Fruit fly (Drosophila melanogaster) whole organism, embryonic: Measurements from ENCODE around the gene VhaM9.7-b.

ENCODE experiments used
- B-H2 ChIP-seq: fragments of 200-800 bp; sonication (Bioruptor generic); optimal IDR thresholded peaks from 2 replicates; lab custom pipeline; 2018; ENCODE audit warnings: missing biosample characterization, mild to moderate bottlenecking, missing genetic modification characterization
- BEAF-32 ChIP-seq: fragments of 200-800 bp; sonication (Bioruptor generic); optimal IDR thresholded peaks from 3 replicates; lab custom pipeline; 2017; ENCODE audit warnings: missing biosample characterization, missing genetic modification characterization, mild to moderate bottlenecking, moderate library complexity, missing genetic modification reagents
- CG10654 ChIP-seq: fragments of 200-800 bp; sonication (Bioruptor generic); optimal IDR thresholded peaks from 2 replicates; lab custom pipeline; 2016; ENCODE audit warnings: missing biosample characterization, missing genetic modification characterization
- CG10979 ChIP-seq: fragments of 200-800 bp; sonication (Bioruptor generic); optimal IDR thresholded peaks from 2 replicates; lab custom pipeline; 2018; ENCODE audit warnings: missing biosample characterization, mild to moderate bottlenecking, missing genetic modification characterization, moderate library complexity
- CG12299 ChIP-seq: fragments of 200-800 bp; sonication (Bioruptor generic); optimal IDR thresholded peaks from 2 replicates; lab custom pipeline; 2018; ENCODE audit warnings: missing biosample characterization, mild to moderate bottlenecking, missing genetic modification characterization
- CG13424 ChIP-seq: fragments of 200-800 bp; sonication (Bioruptor generic); optimal IDR thresholded peaks from 2 replicates; lab custom pipeline; 2019; ENCODE audit warnings: missing biosample characterization, mild to moderate bottlenecking, missing genetic modification characterization, moderate library complexity
- CG13894 ChIP-seq: fragments of 200-800 bp; sonication (Bioruptor generic); optimal IDR thresholded peaks from 3 replicates; lab custom pipeline; 2018; ENCODE audit warnings: missing biosample characterization, mild to moderate bottlenecking, missing genetic modification characterization, moderate library complexity
- CG14710 ChIP-seq: fragments of 200-800 bp; sonication (Bioruptor generic); optimal IDR thresholded peaks from 3 replicates; lab custom pipeline; 2019; ENCODE audit warnings: missing biosample characterization, mild to moderate bottlenecking, missing genetic modification characterization, moderate library complexity
- CG15514 ChIP-seq: fragments of 200-800 bp; sonication (Bioruptor generic); optimal IDR thresholded peaks from 3 replicates; lab custom pipeline; 2017; ENCODE audit warnings: missing biosample characterization, missing genetic modification characterization, mild to moderate bottlenecking, moderate library complexity, missing genetic modification reagents
- CG15696 ChIP-seq: fragments of 200-800 bp; sonication (Bioruptor generic); optimal IDR thresholded peaks from 2 replicates; lab custom pipeline; 2019; ENCODE audit warnings: missing biosample characterization, mild to moderate bottlenecking, missing genetic modification characterization, moderate library complexity
- CG1602 ChIP-seq: fragments of 200-800 bp; sonication (Bioruptor generic); optimal IDR thresholded peaks from 3 replicates; lab custom pipeline; 2016; ENCODE audit warnings: missing biosample characterization, missing genetic modification characterization
- CG18764 ChIP-seq: fragments of 200-800 bp; sonication (Bioruptor generic); optimal IDR thresholded peaks from 3 replicates; lab custom pipeline; 2016; ENCODE audit warnings: missing biosample characterization, missing genetic modification characterization
- CG2116 ChIP-seq: fragments of 200-800 bp; sonication (Bioruptor generic); optimal IDR thresholded peaks from 3 replicates; lab custom pipeline; 2018; ENCODE audit warnings: missing biosample characterization, mild to moderate bottlenecking, missing genetic modification characterization
- CG2199 ChIP-seq: fragments of 200-800 bp; sonication (Bioruptor generic); IDR thresholded peaks from 3 replicates; pipeline ENCODE4 v1.3.6; 2022; ENCODE audit warnings: missing biosample characterization, missing genetic modification characterization
- CG3847 ChIP-seq: fragments of 200-800 bp; sonication (Bioruptor generic); IDR thresholded peaks from 2 replicates; pipeline ENCODE4 v1.3.6; 2022; ENCODE audit warnings: missing biosample characterization, missing genetic modification characterization
- CG42726 ChIP-seq: fragments of 200-800 bp; sonication (Bioruptor generic); IDR thresholded peaks from 2 replicates; pipeline ENCODE4 v1.3.6; 2022; ENCODE audit warnings: missing biosample characterization, missing genetic modification characterization; ENCODE audit not compliant: partially characterized antibody
- CG5953 ChIP-seq: fragments of 200-800 bp; sonication (Bioruptor generic); IDR thresholded peaks from 2 replicates; pipeline ENCODE4 v1.3.6; 2022; ENCODE audit warnings: missing biosample characterization, missing genetic modification characterization
- CG6254 ChIP-seq: fragments of 200-800 bp; sonication (Bioruptor generic); optimal IDR thresholded peaks from 3 replicates; lab custom pipeline; 2017; ENCODE audit warnings: mild to moderate bottlenecking, missing biosample characterization, missing genetic modification reagents, missing genetic modification characterization
- CG6654 ChIP-seq: fragments of 200-800 bp; sonication (Bioruptor generic); optimal IDR thresholded peaks from 2 replicates; lab custom pipeline; 2017; ENCODE audit warnings: missing biosample characterization, mild to moderate bottlenecking, missing genetic modification characterization
- CG6765 ChIP-seq: fragments of 200-800 bp; sonication (Bioruptor generic); optimal IDR thresholded peaks from 3 replicates; lab custom pipeline; 2017; ENCODE audit warnings: missing biosample characterization, mild to moderate bottlenecking, missing genetic modification characterization
- Chrac-16 ChIP-seq: fragments of 200-800 bp; sonication (Bioruptor generic); optimal IDR thresholded peaks from 3 replicates; lab custom pipeline; 2016; ENCODE audit warnings: missing biosample characterization, missing genetic modification characterization
- CoRest ChIP-seq: fragments of 200-800 bp; sonication (Bioruptor generic); optimal IDR thresholded peaks from 3 replicates; lab custom pipeline; 2018; ENCODE audit warnings: missing biosample characterization, mild to moderate bottlenecking, missing genetic modification characterization, moderate library complexity
- E2f1 ChIP-seq: fragments of 200-800 bp; sonication (Bioruptor generic); IDR thresholded peaks from 2 replicates; pipeline ENCODE4 v1.3.6; 2022; ENCODE audit warnings: missing biosample characterization, missing genetic modification characterization
- Fer3 ChIP-seq: fragments of 200-800 bp; sonication (Bioruptor generic); optimal IDR thresholded peaks from 2 replicates; lab custom pipeline; 2018; ENCODE audit warnings: missing biosample characterization, mild to moderate bottlenecking, missing genetic modification characterization, moderate library complexity
- GATAe ChIP-seq: fragments of 200-800 bp; sonication (Bioruptor generic); conservative IDR thresholded peaks from 2 replicates; pipeline ENCODE4 v1.3.6; 2022; ENCODE audit warnings: missing biosample characterization, missing genetic modification characterization
- Gug ChIP-seq: fragments of 200-800 bp; sonication (Bioruptor generic); IDR thresholded peaks from 4 replicates; pipeline ENCODE4 v1.3.6; 2022; ENCODE audit warnings: missing biosample characterization, missing genetic modification characterization
- Hr39 ChIP-seq: fragments of >200 bp; optimal IDR thresholded peaks from 2 replicates; lab custom pipeline; 2017
- MESR4 ChIP-seq: fragments of 200-800 bp; sonication (Bioruptor generic); optimal IDR thresholded peaks from 2 replicates; lab custom pipeline; 2018; ENCODE audit warnings: missing biosample characterization, mild to moderate bottlenecking, missing genetic modification characterization, moderate library complexity
- Myb ChIP-seq: fragments of 200-800 bp; sonication (Bioruptor generic); optimal IDR thresholded peaks from 2 replicates; lab custom pipeline; 2016; ENCODE audit warnings: missing biosample characterization, missing genetic modification characterization
- NC2α ChIP-seq: fragments of 200-800 bp; sonication (Bioruptor generic); optimal IDR thresholded peaks from 2 replicates; lab custom pipeline; 2016; ENCODE audit warnings: missing biosample characterization, missing genetic modification characterization
- Ravus ChIP-seq: fragments of 200-800 bp; sonication (Bioruptor generic); IDR thresholded peaks from 2 replicates; pipeline ENCODE4 v1.3.6; 2022; ENCODE audit warnings: missing biosample characterization, missing genetic modification characterization
- Rfx ChIP-seq: fragments of 200-800 bp; sonication (Bioruptor generic); IDR thresholded peaks from 2 replicates; pipeline ENCODE4 v1.3.6; 2022; ENCODE audit warnings: missing biosample characterization, missing genetic modification characterization
- Stat92E ChIP-seq, 3 experiments: fragments of >200 bp in 2 of 3; fragments of 200-800 bp in 1 of 3; sonication (Bioruptor generic) in 1 of 3; optimal IDR thresholded peaks; 2 replicates each; lab custom pipeline; 2017 to 2019; ENCODE audit warnings: missing biosample characterization in 3 of 3, missing genetic modification characterization in 3 of 3, mild to moderate bottlenecking in 1 of 3, moderate library complexity in 1 of 3
- Taf1 ChIP-seq: fragments of 200-800 bp; sonication (Bioruptor generic); IDR thresholded peaks from 2 replicates; pipeline ENCODE4 v1.3.6; 2022; ENCODE audit warnings: missing biosample characterization, missing genetic modification characterization
- bbx ChIP-seq: fragments of 200-800 bp; sonication (Bioruptor generic); IDR thresholded peaks from 2 replicates; pipeline ENCODE4 v1.3.6; 2022; ENCODE audit warnings: missing biosample characterization, missing genetic modification characterization; ENCODE audit not compliant: partially characterized antibody
- cas ChIP-seq: fragments of 200-800 bp; sonication (Bioruptor generic); IDR thresholded peaks from 2 replicates; pipeline ENCODE4 v1.3.6; 2022; ENCODE audit warnings: missing biosample characterization, missing genetic modification characterization
- fd102C ChIP-seq: fragments of 200-800 bp; sonication (Bioruptor generic); optimal IDR thresholded peaks from 2 replicates; lab custom pipeline; 2018; ENCODE audit warnings: missing biosample characterization, mild to moderate bottlenecking, missing genetic modification characterization, moderate library complexity
- gcm2 ChIP-seq: fragments of 200-800 bp; sonication (Bioruptor generic); optimal IDR thresholded peaks from 2 replicates; lab custom pipeline; 2016; ENCODE audit warnings: missing biosample characterization, missing genetic modification characterization
- ham ChIP-seq: fragments of 200-800 bp; sonication (Bioruptor generic); IDR thresholded peaks from 2 replicates; pipeline ENCODE4 v1.3.6; 2022; ENCODE audit warnings: missing biosample characterization, missing genetic modification characterization
- maf-S ChIP-seq: fragments of 200-800 bp; sonication (Bioruptor generic); optimal IDR thresholded peaks from 2 replicates; lab custom pipeline; 2016; ENCODE audit warnings: missing biosample characterization, missing genetic modification characterization
- mld ChIP-seq: fragments of 200-800 bp; sonication (Bioruptor generic); IDR thresholded peaks from 3 replicates; pipeline ENCODE4 v1.3.6; 2022; ENCODE audit warnings: missing biosample characterization, missing genetic modification characterization; ENCODE audit not compliant: partially characterized antibody
- nmo ChIP-seq: fragments of 200-800 bp; sonication (Bioruptor generic); optimal IDR thresholded peaks from 2 replicates; lab custom pipeline; 2018; ENCODE audit warnings: missing biosample characterization, mild to moderate bottlenecking, missing genetic modification characterization, moderate library complexity
- onecut ChIP-seq: fragments of 200-800 bp; sonication (Bioruptor generic); IDR thresholded peaks from 2 replicates; pipeline ENCODE4 v1.3.6; 2022; ENCODE audit warnings: missing biosample characterization, missing genetic modification characterization
- phol ChIP-seq: fragments of 200-800 bp; sonication (Bioruptor generic); optimal IDR thresholded peaks from 3 replicates; lab custom pipeline; 2018; ENCODE audit warnings: missing biosample characterization, mild to moderate bottlenecking, missing genetic modification characterization, moderate library complexity
- sens ChIP-seq: fragments of 200-800 bp; sonication (Bioruptor generic); peaks from one replicate; lab custom pipeline; 2016; ENCODE audit warnings: missing biosample characterization, missing genetic modification characterization
- sim ChIP-seq: fragments of 200-800 bp; sonication (Bioruptor generic); IDR thresholded peaks from 2 replicates; pipeline ENCODE4 v1.3.6; 2022; ENCODE audit warnings: missing biosample characterization, missing genetic modification characterization
- slbo ChIP-seq: fragments of 200-800 bp; sonication (Bioruptor generic); IDR thresholded peaks from 2 replicates; pipeline ENCODE4 v1.3.6; 2022; ENCODE audit warnings: missing biosample characterization, missing genetic modification characterization
- sob ChIP-seq: fragments of 200-800 bp; sonication (Bioruptor generic); IDR thresholded peaks from 2 replicates; pipeline ENCODE4 v1.3.6; 2022; ENCODE audit warnings: missing biosample characterization, missing genetic modification characterization
- tin ChIP-seq: fragments of 200-800 bp; sonication (Bioruptor generic); optimal IDR thresholded peaks from 3 replicates; lab custom pipeline; 2016; ENCODE audit warnings: missing biosample characterization, missing genetic modification characterization
- zfh1 ChIP-seq: fragments of 200-800 bp; sonication (Bioruptor generic); IDR thresholded peaks from 3 replicates; pipeline ENCODE4 v1.3.6; 2022; ENCODE audit warnings: missing biosample characterization, missing genetic modification characterization
- zfh2 ChIP-seq: fragments of 200-800 bp; sonication (Bioruptor generic); optimal IDR thresholded peaks from 2 replicates; lab custom pipeline; 2016; ENCODE audit warnings: missing biosample characterization, missing genetic modification characterization

VhaM9.7-b gene

dm6 chr3L:21536857-21537256 is 2.8 kb upstream of the VhaM9.7-b start, which contains the start of gene Rpn10 (continued):
- TF ChIP-seq phol (tag; lab: Kevin White, UChicago) (peak; percentile 64), sim (GFP tag; lab: Robert Waterston, UW) (no peak), Myb (GFP tag; lab: Kevin White, UChicago) (peak; percentile 82), CG6254 (GFP tag; lab: Kevin White, UChicago) (peak; percentile 8), Stat92E (GFP tag; optimal IDR thresholded peaks at IDR 0.05; lab: Kevin White, UChicago) (peak in 1 of 3 experiments; percentile 12), CG15514 (GFP tag; lab: Kevin White, UChicago) (peak; percentile 80), CG13424 (tag; lab: Kevin White, UChicago) (peak; percentile 44), nmo (GFP tag; lab: Kevin White, UChicago) (peak; percentile 72), onecut (no peak), Chrac-16 (GFP tag; lab: Kevin White, UChicago) (peak; percentile 49), gcm2 (no peak), CG10654 (peak; percentile 11), Rfx (peak; percentile 65; the same call in 1 of the 2 replicates), BEAF-32 (GFP tag; lab: Kevin White, UChicago) (peak; percentile 99), CG6765 (no peak), zfh1 (GFP tag; lab: Robert Waterston, UW) (no peak), CG10979 (peak; percentile 8), CG14710 (tag; lab: Kevin White, UChicago) (peak; percentile 69), CoRest (tag; lab: Kevin White, UChicago) (peak; percentile 67), mld (GFP tag; lab: Robert Waterston, UW) (peak; percentile 93), maf-S (GFP tag; lab: Kevin White, UChicago) (peak; percentile 17), CG2116 (GFP tag; lab: Kevin White, UChicago) (peak; percentile 54), CG3847 (GFP tag; lab: Robert Waterston, UW) (peak; percentile 80), GATAe (GFP tag; lab: Robert Waterston, UW) (no peak), slbo (GFP tag; lab: Robert Waterston, UW) (no peak), Ravus (GFP tag; lab: Robert Waterston, UW) (no peak), sob (GFP tag; lab: Robert Waterston, UW) (peak; percentile 65; the same call in 1 of the 2 replicates), CG2199 (0 out of 3 replicates have a peak, but pooled peaks have one; percentile 74), sens (GFP tag; lab: Kevin White, UChicago) (peak; percentile 46), bbx (GFP tag; lab: Robert Waterston, UW) (peak; percentile 98), Fer3 (tag; lab: Kevin White, UChicago) (peak; percentile 2), Hr39 (lab: Kevin White, UChicago) (no peak), Taf1 (GFP tag; lab: Robert Waterston, UW) (no peak), CG18764 (GFP tag; lab: Kevin White, UChicago) (no peak), CG12299 (peak; percentile 1), fd102C (GFP tag; lab: Kevin White, UChicago) (no peak), CG13894 (peak; percentile 78), Gug (GFP tag; lab: Robert Waterston, UW) (peak; percentile 10; the same call in 1 of the 4 replicates), zfh2 (GFP tag; lab: Kevin White, UChicago) (peak; percentile 27), CG15696 (tag; lab: Kevin White, UChicago) (no peak), CG6654 (GFP tag; lab: Kevin White, UChicago) (no peak), CG42726 (GFP tag; lab: Robert Waterston, UW) (peak; percentile 98), B-H2 (peak; percentile 46), ham (GFP tag; lab: Robert Waterston, UW) (no peak), MESR4 (GFP tag; lab: Kevin White, UChicago) (peak; percentile 76), tin (GFP tag; lab: Kevin White, UChicago) (peak; percentile 7), cas (GFP tag; lab: Robert Waterston, UW) (no peak), E2f1 (GFP tag; lab: Robert Waterston, UW) (no peak), CG5953 (GFP tag; lab: Robert Waterston, UW) (no peak), NC2α (peak; percentile 17), CG1602 (GFP tag; lab: Kevin White, UChicago) (peak; percentile 23)
